Worm (Caenorhabditis elegans): ENCODE data around the gene T16A1.10.

ce11 chrII:2108295-2108694, 16.4 kb upstream of the T16A1.10 start, which contains the start of gene R52.4:
- TF ChIP-seq elt-3 (tag; optimal IDR thresholded peaks at IDR 0.05) (no peak), aly-2 (tag; optimal IDR thresholded peaks at IDR 0.05) (no peak), jun-1 (tag; optimal IDR thresholded peaks at IDR 0.05) (no peak), elt-2 (tag; optimal IDR thresholded peaks at IDR 0.05) (no peak)
